Fruit fly (Drosophila melanogaster) whole organism, embryonic: Measurements from ENCODE around the gene Acp63F.
A peak's percentile ranks its signal among the peaks of the same experiment; 100 is the strongest.

Source experiments
- Bdp1 ChIP-seq: fragments of 200-800 bp; sonication (Bioruptor generic); optimal IDR thresholded peaks from 3 replicates; lab custom pipeline; 2016; ENCODE audit warnings: missing biosample characterization, missing genetic modification characterization
- Bgb ChIP-seq: fragments of 200-800 bp; sonication (Bioruptor generic); IDR thresholded peaks from 2 replicates; pipeline ENCODE4 v1.3.6; 2022; ENCODE audit warnings: missing biosample characterization, missing genetic modification characterization; ENCODE audit not compliant: partially characterized antibody
- CG10959 ChIP-seq: fragments of 200-800 bp; sonication (Bioruptor generic); IDR thresholded peaks from 2 replicates; pipeline ENCODE4 v1.3.6; 2022; ENCODE audit warnings: missing biosample characterization, missing genetic modification characterization
- CG15696 ChIP-seq: fragments of 200-800 bp; sonication (Bioruptor generic); optimal IDR thresholded peaks from 2 replicates; lab custom pipeline; 2019; ENCODE audit warnings: missing biosample characterization, mild to moderate bottlenecking, missing genetic modification characterization, moderate library complexity
- CG1647 ChIP-seq: fragments of 200-800 bp; sonication (Bioruptor generic); optimal IDR thresholded peaks from 3 replicates; lab custom pipeline; 2016; ENCODE audit warnings: missing biosample characterization, missing genetic modification characterization
- CG2129 ChIP-seq: fragments of 200-800 bp; sonication (Bioruptor generic); IDR thresholded peaks from 2 replicates; pipeline ENCODE4 v1.3.6; 2022; ENCODE audit warnings: missing biosample characterization, missing genetic modification characterization; ENCODE audit not compliant: partially characterized antibody
- CG2889 ChIP-seq: fragments of 200-800 bp; sonication (Bioruptor generic); IDR thresholded peaks from 3 replicates; pipeline ENCODE4 v1.3.6; 2022; ENCODE audit warnings: missing biosample characterization, missing genetic modification characterization
- CG31365 ChIP-seq: fragments of 200-800 bp; sonication (Bioruptor generic); optimal IDR thresholded peaks from 2 replicates; lab custom pipeline; 2018; ENCODE audit warnings: missing biosample characterization, mild to moderate bottlenecking, missing genetic modification characterization
- CG3407 ChIP-seq: fragments of 200-800 bp; sonication (Bioruptor generic); optimal IDR thresholded peaks from 2 replicates; lab custom pipeline; 2018; ENCODE audit warnings: missing biosample characterization, mild to moderate bottlenecking, missing genetic modification characterization
- CG34224 ChIP-seq: fragments of 200-800 bp; sonication (Bioruptor generic); IDR thresholded peaks from 3 replicates; pipeline ENCODE4 v1.3.6; 2022; ENCODE audit warnings: missing biosample characterization, missing genetic modification characterization; ENCODE audit not compliant: partially characterized antibody
- CG34376 ChIP-seq: fragments of 200-800 bp; sonication (Bioruptor generic); optimal IDR thresholded peaks from 2 replicates; lab custom pipeline; 2018; ENCODE audit warnings: missing biosample characterization, mild to moderate bottlenecking, missing genetic modification characterization
- CG4820 ChIP-seq: fragments of 200-800 bp; sonication (Bioruptor generic); optimal IDR thresholded peaks from 3 replicates; lab custom pipeline; 2016; ENCODE audit warnings: missing biosample characterization, missing genetic modification characterization
- CG7271 ChIP-seq: fragments of 200-800 bp; sonication (Bioruptor generic); optimal IDR thresholded peaks from 2 replicates; lab custom pipeline; 2018; ENCODE audit warnings: missing biosample characterization, mild to moderate bottlenecking, missing genetic modification characterization, moderate library complexity
- CG7556 ChIP-seq: fragments of 200-800 bp; sonication (Bioruptor generic); optimal IDR thresholded peaks from 2 replicates; lab custom pipeline; 2017; ENCODE audit warnings: missing biosample characterization, mild to moderate bottlenecking, missing genetic modification characterization
- CG7987 ChIP-seq: fragments of 200-800 bp; sonication (Bioruptor generic); optimal IDR thresholded peaks from 2 replicates; lab custom pipeline; 2018; ENCODE audit warnings: missing biosample characterization, mild to moderate bottlenecking, missing genetic modification characterization, moderate library complexity
- CG8944 ChIP-seq: fragments of 200-800 bp; sonication (Bioruptor generic); optimal IDR thresholded peaks from 3 replicates; lab custom pipeline; 2016; ENCODE audit warnings: missing biosample characterization, missing genetic modification characterization
- CG9817 ChIP-seq: fragments of 200-800 bp; sonication (Bioruptor generic); optimal IDR thresholded peaks from 2 replicates; lab custom pipeline; 2018; ENCODE audit warnings: missing biosample characterization, mild to moderate bottlenecking, missing genetic modification characterization, moderate library complexity
- Eip74EF ChIP-seq, 2 experiments: fragments of 200-800 bp in 1 of 2; fragments of >200 bp in 1 of 2; sonication (Bioruptor generic) in 1 of 2; optimal IDR thresholded peaks; 2 replicates each; lab custom pipeline; 2017 to 2019; ENCODE audit warnings: missing biosample characterization in 2 of 2, missing genetic modification characterization in 2 of 2, mild to moderate bottlenecking in 1 of 2, moderate library complexity in 1 of 2
- Gug ChIP-seq: fragments of 200-800 bp; sonication (Bioruptor generic); IDR thresholded peaks from 4 replicates; pipeline ENCODE4 v1.3.6; 2022; ENCODE audit warnings: missing biosample characterization, missing genetic modification characterization
- Hr51 ChIP-seq, 2 experiments: fragments of 200-800 bp; sonication (Bioruptor generic); optimal IDR thresholded peaks; 2 replicates in 1 of 2; 3 replicates in 1 of 2; lab custom pipeline; 2016 to 2018; ENCODE audit warnings: missing biosample characterization in 2 of 2, missing genetic modification characterization in 2 of 2, mild to moderate bottlenecking in 1 of 2, moderate library complexity in 1 of 2
- Lpt ChIP-seq: fragments of >200 bp; optimal IDR thresholded peaks from 2 replicates; lab custom pipeline; 2018; ENCODE audit warnings: missing biosample characterization, missing genetic modification characterization
- Nf-YA ChIP-seq: fragments of 200-800 bp; sonication (Bioruptor generic); IDR thresholded peaks from 2 replicates; pipeline ENCODE4 v1.3.6; 2022; ENCODE audit warnings: missing biosample characterization, missing genetic modification characterization
- NfI ChIP-seq: fragments of 200-800 bp; sonication (Bioruptor generic); optimal IDR thresholded peaks from 3 replicates; lab custom pipeline; 2018; ENCODE audit warnings: missing biosample characterization, mild to moderate bottlenecking, missing genetic modification characterization, moderate library complexity
- Opbp ChIP-seq: fragments of 200-800 bp; sonication (Bioruptor generic); IDR thresholded peaks from 3 replicates; pipeline ENCODE4 v1.3.6; 2022; ENCODE audit warnings: missing biosample characterization, missing genetic modification characterization; ENCODE audit not compliant: partially characterized antibody
- Trl ChIP-seq, 3 experiments: fragments of >200 bp in 2 of 3; fragments of 200-800 bp in 1 of 3; sonication (Bioruptor generic) in 1 of 3; optimal IDR thresholded peaks; 2 replicates in 1 of 3; 3 replicates in 2 of 3; lab custom pipeline; 2016 to 2017; ENCODE audit warnings: missing biosample characterization in 1 of 3, missing genetic modification characterization in 1 of 3
- Xrp1 ChIP-seq: fragments of 200-800 bp; sonication (Bioruptor generic); IDR thresholded peaks from 2 replicates; pipeline ENCODE4 v1.3.6; 2022; ENCODE audit warnings: missing biosample characterization, missing genetic modification characterization
- chif ChIP-seq, 2 experiments: fragments of 200-800 bp; sonication (Bioruptor generic); optimal IDR thresholded peaks; 3 replicates each; lab custom pipeline; 2016; ENCODE audit warnings: missing biosample characterization in 2 of 2, missing genetic modification characterization in 2 of 2
- chm ChIP-seq: fragments of 200-800 bp; sonication (Bioruptor generic); IDR thresholded peaks from 2 replicates; pipeline ENCODE4 v1.3.6; 2022; ENCODE audit warnings: missing biosample characterization, missing genetic modification characterization
- en ChIP-seq: fragments of 200-800 bp; sonication (Bioruptor generic); optimal IDR thresholded peaks from 2 replicates; lab custom pipeline; 2016; ENCODE audit warnings: missing biosample characterization, missing genetic modification characterization
- esg ChIP-seq: fragments of 200-800 bp; sonication (Bioruptor generic); conservative IDR thresholded peaks from 2 replicates; pipeline ENCODE4 v1.3.6; 2022; ENCODE audit warnings: missing biosample characterization, missing genetic modification characterization
- ewg ChIP-seq: fragments of 200-800 bp; sonication (Bioruptor generic); optimal IDR thresholded peaks from 3 replicates; lab custom pipeline; 2017; ENCODE audit warnings: mild to moderate bottlenecking, missing biosample characterization, missing genetic modification reagents, missing genetic modification characterization
- hkb ChIP-seq, 2 experiments: fragments of 200-800 bp in 1 of 2; fragments of >200 bp in 1 of 2; sonication (Bioruptor generic) in 1 of 2; IDR thresholded peaks in 1 of 2; optimal IDR thresholded peaks in 1 of 2; 2 replicates each; pipeline versions ENCODE4 v1.3.6 to Lab custom; 2017 to 2022; ENCODE audit warnings: missing biosample characterization in 1 of 2, missing genetic modification characterization in 1 of 2
- kah ChIP-seq: fragments of 200-800 bp; sonication (Bioruptor generic); optimal IDR thresholded peaks from 2 replicates; lab custom pipeline; 2018; ENCODE audit warnings: missing biosample characterization, mild to moderate bottlenecking, missing genetic modification characterization
- kni ChIP-seq: fragments of 200-800 bp; sonication (Bioruptor generic); optimal IDR thresholded peaks from 3 replicates; lab custom pipeline; 2017; ENCODE audit warnings: mild to moderate bottlenecking, missing biosample characterization, missing genetic modification reagents, missing genetic modification characterization
- nerfin-1 ChIP-seq: fragments of 200-800 bp; sonication (Bioruptor generic); optimal IDR thresholded peaks from 3 replicates; lab custom pipeline; 2019; ENCODE audit warnings: missing biosample characterization, mild to moderate bottlenecking, missing genetic modification characterization, moderate library complexity
- otp ChIP-seq: fragments of 200-800 bp; sonication (Bioruptor generic); IDR thresholded peaks from 3 replicates; pipeline ENCODE4, ENCODE4 v1.3.6; 2022; ENCODE audit warnings: missing biosample characterization, missing genetic modification characterization
- pan ChIP-seq, 4 experiments: fragments of >200 bp in 3 of 4; fragments of 200-800 bp in 1 of 4; sonication (Bioruptor generic) in 1 of 4; optimal IDR thresholded peaks in 3 of 4; IDR thresholded peaks in 1 of 4; 2 replicates each; pipeline versions ENCODE4 v1.3.6 to Lab custom; 2017 to 2022; ENCODE audit warnings: missing biosample characterization in 2 of 4, missing genetic modification characterization in 2 of 4, mixed read lengths in 1 of 4
- pros ChIP-seq: fragments of 200-800 bp; sonication (Bioruptor generic); optimal IDR thresholded peaks from 3 replicates; lab custom pipeline; 2019; ENCODE audit warnings: missing biosample characterization, mild to moderate bottlenecking, missing genetic modification characterization, moderate library complexity
- pzg ChIP-seq: fragments of 200-800 bp; sonication (Bioruptor generic); optimal IDR thresholded peaks from 3 replicates; lab custom pipeline; 2018; ENCODE audit warnings: missing biosample characterization, mild to moderate bottlenecking, missing genetic modification characterization, moderate library complexity
- ranshi ChIP-seq: fragments of 200-800 bp; sonication (Bioruptor generic); IDR thresholded peaks from 2 replicates; pipeline ENCODE4 v1.3.6; 2022; ENCODE audit warnings: missing biosample characterization, missing genetic modification characterization
- sd ChIP-seq: fragments of 200-800 bp; sonication (Bioruptor generic); optimal IDR thresholded peaks from 3 replicates; lab custom pipeline; 2018; ENCODE audit warnings: missing biosample characterization, mild to moderate bottlenecking, missing genetic modification characterization, moderate library complexity
- vfl ChIP-seq: fragments of 200-800 bp; sonication (Bioruptor generic); optimal IDR thresholded peaks from 2 replicates; lab custom pipeline; 2016; ENCODE audit warnings: missing biosample characterization, missing genetic modification characterization
- vvl ChIP-seq: fragments of 200-800 bp; sonication (Bioruptor generic); IDR thresholded peaks from 2 replicates; pipeline ENCODE4 v1.3.6; 2022; ENCODE audit warnings: missing biosample characterization, missing genetic modification characterization
- z ChIP-seq: fragments of 200-800 bp; sonication (Bioruptor generic); IDR thresholded peaks from 3 replicates; pipeline ENCODE4 v1.3.6; 2022; ENCODE audit warnings: missing biosample characterization, missing genetic modification characterization
- zf30C ChIP-seq: fragments of 200-800 bp; sonication (Bioruptor generic); optimal IDR thresholded peaks from 3 replicates; lab custom pipeline; 2018; ENCODE audit warnings: missing biosample characterization, mild to moderate bottlenecking, missing genetic modification characterization
- zfh1 ChIP-seq: fragments of 200-800 bp; sonication (Bioruptor generic); IDR thresholded peaks from 3 replicates; pipeline ENCODE4 v1.3.6; 2022; ENCODE audit warnings: missing biosample characterization, missing genetic modification characterization

The Acp63F gene

dm6 chr3L:3842981-3843701 is 27.0 kb upstream of the Acp63F start (continued):
- TF ChIP-seq CG7987 (GFP tag; lab: Kevin White, UChicago) (no peak), ewg (GFP tag; lab: Kevin White, UChicago) (no peak), zfh1 (peak; percentile 35; the same call in 1 of the 3 replicates), CG34376 (GFP tag; lab: Kevin White, UChicago) (no peak), chm (peak; percentile 53; the same call in 1 of the 2 replicates), CG10959 (peak; percentile 68), Xrp1 (GFP tag; lab: Robert Waterston, UW) (peak; percentile 54), z (0 out of 3 replicates have a peak, but pooled peaks have one; percentile 26), CG15696 (tag; lab: Kevin White, UChicago) (peak; percentile 65), kni (GFP tag; lab: Kevin White, UChicago) (peak; percentile 86), hkb (optimal IDR thresholded peaks at IDR 0.05; lab: Kevin White, UChicago) (no peak), hkb (GFP tag; IDR thresholded peaks at IDR 0.05; lab: Robert Waterston, UW) (no peak), zf30C (GFP tag; lab: Kevin White, UChicago) (peak; percentile 97)

dm6 chr3L:3828111-3828510 is 12.0 kb upstream of the Acp63F start:
- no peak for TF ChIP-seq otp (GFP tag; lab: Robert Waterston, UW)
- TF ChIP-seq Bgb (GFP tag; lab: Robert Waterston, UW), result 0 out of 2 replicates have a peak, but pooled peaks have one; percentile 9
- TF ChIP-seq pan (optimal IDR thresholded peaks at IDR 0.05; lab: Kevin White, UChicago), result no peak
- no peak for TF ChIP-seq pan (GFP tag; optimal IDR thresholded peaks at IDR 0.05 in 1 of 2, IDR thresholded peaks at IDR 0.05 in 1 of 2)
- no peak for TF ChIP-seq CG9817 (tag; lab: Kevin White, UChicago)
- no peak for TF ChIP-seq CG7271 (tag; lab: Kevin White, UChicago)
- no peak for TF ChIP-seq pzg
- TF ChIP-seq pros (GFP tag; lab: Kevin White, UChicago), result peak; percentile 85
- peak; percentile 51 to 78 for TF ChIP-seq Trl (optimal IDR thresholded peaks at IDR 0.05; lab: Kevin White, UChicago)
- TF ChIP-seq Trl (GFP tag; optimal IDR thresholded peaks at IDR 0.05; lab: Kevin White, UChicago), result no peak
- TF ChIP-seq vfl (GFP tag; lab: Kevin White, UChicago), result no peak
- TF ChIP-seq esg, result no peak
- no peak for TF ChIP-seq Nf-YA (GFP tag; lab: Robert Waterston, UW)
- no peak for TF ChIP-seq vvl (GFP tag; lab: Robert Waterston, UW)
- TF ChIP-seq en (GFP tag; lab: Kevin White, UChicago), result no peak
- no peak for TF ChIP-seq CG8944 (GFP tag; lab: Kevin White, UChicago)
- no peak for TF ChIP-seq Lpt (GFP tag; lab: Kevin White, UChicago)
- TF ChIP-seq CG31365 (tag; lab: Kevin White, UChicago), result no peak
- no peak for TF ChIP-seq sd (tag; lab: Kevin White, UChicago)
- no peak for TF ChIP-seq NfI (GFP tag; lab: Kevin White, UChicago)
- no peak for TF ChIP-seq CG7556 (GFP tag; lab: Kevin White, UChicago)
- TF ChIP-seq Hr51 (GFP tag; optimal IDR thresholded peaks at IDR 0.05; lab: Kevin White, UChicago), result no peak
- TF ChIP-seq CG1647 (GFP tag; lab: Kevin White, UChicago), result no peak
- no peak for TF ChIP-seq Gug
- TF ChIP-seq CG3407 (GFP tag; lab: Kevin White, UChicago), result no peak
- TF ChIP-seq CG2889 (GFP tag; lab: Robert Waterston, UW), result no peak
- TF ChIP-seq Opbp, result 0 out of 3 replicates have a peak, but pooled peaks have one; percentile 32
- peak; percentile 15 for TF ChIP-seq nerfin-1
- TF ChIP-seq Eip74EF (GFP tag; optimal IDR thresholded peaks at IDR 0.05; lab: Kevin White, UChicago), result no peak
- TF ChIP-seq chif (GFP tag; optimal IDR thresholded peaks at IDR 0.05; lab: Kevin White, UChicago), result no peak
- no peak for TF ChIP-seq CG4820 (GFP tag; lab: Kevin White, UChicago)
- TF ChIP-seq CG34224 (GFP tag; lab: Robert Waterston, UW), result no peak
- TF ChIP-seq Bdp1 (GFP tag; lab: Kevin White, UChicago), result no peak
- TF ChIP-seq hkb (optimal IDR thresholded peaks at IDR 0.05; lab: Kevin White, UChicago), result no peak
- TF ChIP-seq hkb (GFP tag; IDR thresholded peaks at IDR 0.05; lab: Robert Waterston, UW), result no peak
- TF ChIP-seq ranshi, result no peak
- TF ChIP-seq kah (GFP tag; lab: Kevin White, UChicago), result no peak
- no peak for TF ChIP-seq CG2129 (GFP tag; lab: Robert Waterston, UW)
